Fruit fly (Drosophila melanogaster) whole organism, pupa: ENCODE data around the gene CG12177.

Experiments
- CG10348 ChIP-seq: fragments of 200-800 bp; sonication (Bioruptor generic); IDR thresholded peaks from 2 replicates; pipeline ENCODE4 v1.3.6; 2022; ENCODE audit warnings: missing biosample characterization, missing genetic modification characterization
- CG12605 ChIP-seq: fragments of 200-800 bp; sonication (Bioruptor generic); IDR thresholded peaks from 2 replicates; pipeline ENCODE4 v1.3.6; 2022; ENCODE audit warnings: missing biosample characterization, missing genetic modification characterization
- CG13204 ChIP-seq: fragments of 200-800 bp; sonication (Bioruptor generic); optimal IDR thresholded peaks from 2 replicates; lab custom pipeline; 2018; ENCODE audit warnings: missing biosample characterization, mild to moderate bottlenecking, missing genetic modification characterization, moderate library complexity
- CG15710 ChIP-seq: fragments of 200-800 bp; sonication (Bioruptor generic); optimal IDR thresholded peaks from 2 replicates; lab custom pipeline; 2018; ENCODE audit warnings: missing biosample characterization, mild to moderate bottlenecking, missing genetic modification characterization, moderate library complexity
- CG34367 ChIP-seq: fragments of 200-800 bp; sonication (Bioruptor generic); optimal IDR thresholded peaks from 2 replicates; lab custom pipeline; 2018; ENCODE audit warnings: missing biosample characterization, mild to moderate bottlenecking, missing genetic modification characterization
- CG8301 ChIP-seq: fragments of 200-800 bp; sonication (Bioruptor generic); optimal IDR thresholded peaks from 2 replicates; lab custom pipeline; 2018; ENCODE audit warnings: missing biosample characterization, mild to moderate bottlenecking, missing genetic modification characterization
- D1 ChIP-seq: fragments of 200-800 bp; sonication (Bioruptor generic); optimal IDR thresholded peaks from 2 replicates; lab custom pipeline; 2018; ENCODE audit warnings: missing biosample characterization, mild to moderate bottlenecking, missing genetic modification characterization, moderate library complexity
- EcR ChIP-seq: fragments of 200-800 bp; sonication (Bioruptor generic); optimal IDR thresholded peaks from 3 replicates; lab custom pipeline; 2019; ENCODE audit warnings: missing biosample characterization, missing genetic modification characterization, mild to moderate bottlenecking, moderate library complexity, missing genetic modification reagents
- Ets98B ChIP-seq: fragments of 200-800 bp; sonication (Bioruptor generic); IDR thresholded peaks from 2 replicates; pipeline ENCODE4 v1.3.6; 2022; ENCODE audit warnings: missing biosample characterization, missing genetic modification characterization
- Snoo ChIP-seq: fragments of 200-800 bp; sonication (Bioruptor generic); optimal IDR thresholded peaks from 3 replicates; lab custom pipeline; 2017; ENCODE audit warnings: missing biosample characterization, mild to moderate bottlenecking, missing genetic modification characterization, inconsistent platforms
- fd96Ca ChIP-seq: fragments of 200-800 bp; sonication (Bioruptor generic); IDR thresholded peaks from 3 replicates; pipeline ENCODE4 v1.3.6; 2022; ENCODE audit warnings: missing biosample characterization, missing genetic modification characterization
- gl ChIP-seq: fragments of 200-800 bp; sonication (Bioruptor generic); optimal IDR thresholded peaks from 2 replicates; lab custom pipeline; 2018; ENCODE audit warnings: missing biosample characterization, mild to moderate bottlenecking, missing genetic modification characterization

DNA sequence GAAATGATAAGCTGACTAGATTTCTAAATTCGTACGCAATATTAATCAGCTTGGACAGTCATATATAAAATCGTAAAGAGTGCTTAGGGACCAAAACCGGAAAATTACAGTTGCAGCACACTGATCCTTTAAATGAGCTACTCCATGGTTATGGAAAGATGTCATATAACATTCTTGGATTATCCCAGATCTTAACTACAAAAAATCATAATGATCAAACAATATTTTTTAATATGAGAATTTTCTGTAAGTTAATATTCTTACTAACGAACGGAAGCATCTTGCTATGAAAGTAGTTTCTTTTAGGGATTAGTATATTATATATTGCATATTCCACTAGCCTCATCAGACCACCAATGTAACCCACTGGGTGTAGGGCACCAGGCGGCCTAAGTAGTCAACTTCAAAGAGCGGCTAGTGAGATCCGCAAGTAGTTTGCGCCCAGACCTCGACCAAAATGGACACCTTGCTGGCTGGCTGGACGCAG, 3.8 kb downstream of the CG12177 start, which contains the start of gene CG11162:
- TF ChIP-seq fd96Ca (GFP tag; lab: Robert Waterston, UW) (no peak), gl (tag; lab: Kevin White, UChicago) (no peak), CG15710 (no peak), CG10348 (GFP tag; lab: Robert Waterston, UW) (no peak), CG34367 (tag; lab: Kevin White, UChicago) (no peak), D1 (tag; lab: Kevin White, UChicago) (no peak), CG12605 (GFP tag; lab: Robert Waterston, UW) (no peak), EcR (GFP tag; lab: Kevin White, UChicago) (no peak), Ets98B (GFP tag; lab: Robert Waterston, UW) (no peak), CG13204 (no peak), CG8301 (no peak), Snoo (tag; lab: Kevin White, UChicago) (no peak)
